Fruit fly (Drosophila melanogaster) whole organism, adult: Measurements from ENCODE around the gene CG43245.

Source experiments
- CG11617 ChIP-seq: fragments of 200-800 bp; sonication (Bioruptor generic); optimal IDR thresholded peaks from 2 replicates; lab custom pipeline; 2017; ENCODE audit warnings: mild to moderate bottlenecking, missing biosample characterization, missing genetic modification reagents, missing genetic modification characterization
- CG12768 ChIP-seq: fragments of 200-800 bp; sonication (Bioruptor generic); optimal IDR thresholded peaks from 2 replicates; lab custom pipeline; 2017; ENCODE audit warnings: missing biosample characterization, missing genetic modification characterization, mild to moderate bottlenecking, moderate library complexity, missing genetic modification reagents
- CG1620 ChIP-seq: fragments of 200-800 bp; sonication (Bioruptor generic); optimal IDR thresholded peaks from 2 replicates; lab custom pipeline; 2016; ENCODE audit warnings: missing biosample characterization, missing genetic modification characterization
- CG5204 ChIP-seq: fragments of 200-800 bp; sonication (Bioruptor generic); optimal IDR thresholded peaks from 2 replicates; lab custom pipeline; 2016; ENCODE audit warnings: missing biosample characterization, missing genetic modification characterization
- CG7045 ChIP-seq: fragments of 200-800 bp; sonication (Bioruptor generic); optimal IDR thresholded peaks from 2 replicates; lab custom pipeline; 2017; ENCODE audit warnings: missing biosample characterization, mild to moderate bottlenecking, missing genetic modification characterization
- Clk ChIP-seq: fragments of 200-800 bp; sonication (Bioruptor generic); optimal IDR thresholded peaks from 2 replicates; lab custom pipeline; 2017; ENCODE audit warnings: missing biosample characterization, missing genetic modification characterization
- Crg-1 ChIP-seq: fragments of 200-800 bp; sonication (Bioruptor generic); optimal IDR thresholded peaks from 2 replicates; lab custom pipeline; 2016; ENCODE audit warnings: missing biosample characterization, missing genetic modification characterization
- Hr96 ChIP-seq: fragments of 200-800 bp; sonication (Bioruptor generic); optimal IDR thresholded peaks from 2 replicates; lab custom pipeline; 2016; ENCODE audit warnings: missing biosample characterization, missing genetic modification characterization
- Mnt ChIP-seq: fragments of 200-800 bp; sonication (Bioruptor generic); optimal IDR thresholded peaks from 2 replicates; lab custom pipeline; 2016; ENCODE audit warnings: missing biosample characterization, mild to moderate bottlenecking, missing genetic modification characterization
- bab1 ChIP-seq: fragments of 200-800 bp; sonication (Bioruptor generic); optimal IDR thresholded peaks from 3 replicates; lab custom pipeline; 2019; ENCODE audit warnings: missing biosample characterization, mild to moderate bottlenecking, missing genetic modification characterization, moderate library complexity
- cic ChIP-seq: fragments of 200-800 bp; sonication (Bioruptor generic); optimal IDR thresholded peaks from 2 replicates; lab custom pipeline; 2017; ENCODE audit warnings: missing biosample characterization, mild to moderate bottlenecking, missing genetic modification characterization, moderate library complexity
- cnc ChIP-seq, 2 experiments: fragments of >200 bp; optimal IDR thresholded peaks; 2 replicates each; lab custom pipeline; 2017
- kay ChIP-seq: fragments of 200-800 bp; sonication (Bioruptor generic); peaks from one replicate; lab custom pipeline; 2016; ENCODE audit warnings: missing biosample characterization, missing genetic modification characterization, borderline replicate concordance
- pad ChIP-seq: fragments of 200-800 bp; sonication (Bioruptor generic); optimal IDR thresholded peaks from 3 replicates; lab custom pipeline; 2017; ENCODE audit warnings: missing biosample characterization, missing genetic modification characterization, mild to moderate bottlenecking, moderate library complexity, missing genetic modification reagents

- TF ChIP-seq cic (GFP tag; lab: Kevin White, UChicago) (no peak), bab1 (GFP tag; lab: Kevin White, UChicago) (no peak), CG12768 (GFP tag; lab: Kevin White, UChicago) (no peak), Mnt (GFP tag; lab: Kevin White, UChicago) (no peak), cnc (optimal IDR thresholded peaks at IDR 0.05; lab: Kevin White, UChicago) (no peak), CG7045 (no peak), pad (GFP tag; lab: Kevin White, UChicago) (no peak), CG1620 (no peak), Clk (no peak), Crg-1 (GFP tag; lab: Kevin White, UChicago) (no peak), Hr96 (GFP tag; lab: Kevin White, UChicago) (no peak), CG5204 (GFP tag; lab: Kevin White, UChicago) (no peak), CG11617 (GFP tag; lab: Kevin White, UChicago) (no peak), kay (GFP tag; lab: Kevin White, UChicago) (no peak)
Measured at dm6 chr3L:10821468-10821867, 49.7 kb downstream of the CG43245 start.
